Fruit fly (Drosophila melanogaster) whole organism, adult: ENCODE data around the gene CG12010.

Experiments used
- CG5204 ChIP-seq: fragments of 200-800 bp; sonication (Bioruptor generic); optimal IDR thresholded peaks from 2 replicates; lab custom pipeline; 2016; ENCODE audit warnings: missing biosample characterization, missing genetic modification characterization
- Mnt ChIP-seq: fragments of 200-800 bp; sonication (Bioruptor generic); optimal IDR thresholded peaks from 2 replicates; lab custom pipeline; 2016; ENCODE audit warnings: missing biosample characterization, mild to moderate bottlenecking, missing genetic modification characterization
- cic ChIP-seq: fragments of 200-800 bp; sonication (Bioruptor generic); optimal IDR thresholded peaks from 2 replicates; lab custom pipeline; 2017; ENCODE audit warnings: missing biosample characterization, mild to moderate bottlenecking, missing genetic modification characterization, moderate library complexity

dm6 chr3L:3352516-3352915, 21.6 kb upstream of the CG12010 start:
- TF ChIP-seq cic (GFP tag; lab: Kevin White, UChicago) (no peak), CG5204 (GFP tag; lab: Kevin White, UChicago) (no peak), Mnt (GFP tag; lab: Kevin White, UChicago) (no peak)
